Worm (Caenorhabditis elegans): ENCODE measurements around the gene F40F8.12.

DNA sequence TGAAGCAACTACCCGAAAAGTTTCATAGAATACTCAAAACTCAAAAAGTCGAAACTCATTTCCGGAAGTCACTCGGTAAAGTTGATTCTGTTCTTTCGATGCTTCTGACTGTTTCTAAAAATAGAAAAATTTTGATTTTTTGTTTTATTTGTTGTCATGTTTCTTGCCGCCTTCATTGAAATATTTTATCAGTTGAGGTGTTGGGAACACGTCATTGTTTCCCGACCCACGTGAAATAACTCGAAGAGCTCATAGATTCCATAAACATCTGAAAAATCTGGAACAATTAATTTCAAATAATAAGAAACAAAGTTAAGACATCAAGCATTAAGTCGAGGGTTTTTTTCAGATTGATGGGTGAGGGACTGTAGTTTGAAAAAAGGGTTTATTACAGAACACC, 25.3 kb downstream of the F40F8.12 start:
- TF ChIP-seq R02D3.7 (tag; optimal IDR thresholded peaks at IDR 0.05) (no peak), snpc-4 (tag; optimal IDR thresholded peaks at IDR 0.05) (no peak), nhr-11 (tag; optimal IDR thresholded peaks at IDR 0.05) (no peak), jun-1 (tag; optimal IDR thresholded peaks at IDR 0.05) (no peak)

All from whole organism, L3 larva.